Worm (Caenorhabditis elegans) whole organism, L4/young adult: ENCODE results near the gene ech-5.

Experiments used
- W03F9.2 ChIP-seq: fragments of 150-350 bp; optimal IDR thresholded peaks from 2 replicates; lab custom pipeline; 2014; ENCODE audit warnings: missing biosample characterization, missing genetic modification characterization
- him-1 ChIP-seq: sonication (generic microtip); optimal IDR thresholded peaks from 2 replicates; lab custom pipeline; 2016; ENCODE audit warnings: missing genotype, missing genetic modification reagents, missing genetic modification characterization, missing compliant biosample characterization

DNA sequence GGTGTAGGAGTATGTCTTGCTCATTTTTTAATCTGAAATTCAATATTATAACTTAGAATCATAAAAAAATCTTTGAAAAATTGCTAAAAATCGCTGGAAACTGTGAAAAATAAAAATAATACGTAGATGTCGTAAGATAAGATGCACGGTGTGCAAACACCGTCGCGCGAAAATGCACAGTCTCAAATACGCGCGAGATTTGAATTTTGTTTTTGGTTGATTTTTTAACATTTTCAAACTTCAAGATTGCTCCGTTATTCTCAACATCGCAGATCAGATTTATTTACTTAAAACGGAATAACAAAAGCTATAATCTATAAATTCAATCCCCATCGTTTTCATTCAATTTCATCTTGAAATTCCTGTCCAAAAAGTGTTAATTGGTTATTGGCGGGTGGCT lies 45.3 kb downstream of the ech-5 start, which contains the start of gene Y55F3BR.6:
- TF ChIP-seq W03F9.2 (tag; lab: Kevin White, UChicago), result no peak
- TF ChIP-seq him-1 (tag; lab: Kevin White, UChicago), result no peak
